Fruit fly (Drosophila melanogaster) whole organism, embryonic: ENCODE results near the gene Vha100-2.

Source experiments
- Aef1 ChIP-seq: fragments of 200-800 bp; sonication (Bioruptor generic); IDR thresholded peaks from 3 replicates; pipeline ENCODE4 v1.3.6; 2022; ENCODE audit warnings: missing biosample characterization, missing genetic modification characterization
- B-H2 ChIP-seq: fragments of 200-800 bp; sonication (Bioruptor generic); optimal IDR thresholded peaks from 2 replicates; lab custom pipeline; 2018; ENCODE audit warnings: missing biosample characterization, mild to moderate bottlenecking, missing genetic modification characterization
- CG10366 ChIP-seq: fragments of 200-800 bp; sonication (Bioruptor generic); IDR thresholded peaks from 2 replicates; pipeline ENCODE4 v1.3.6; 2022; ENCODE audit warnings: missing biosample characterization, missing genetic modification characterization
- CG11504 ChIP-seq: fragments of 200-800 bp; sonication (Bioruptor generic); optimal IDR thresholded peaks from 3 replicates; lab custom pipeline; 2019; ENCODE audit warnings: missing biosample characterization, mild to moderate bottlenecking, missing genetic modification characterization, moderate library complexity
- CG11560 ChIP-seq: fragments of 200-800 bp; sonication (Bioruptor generic); IDR thresholded peaks from 3 replicates; pipeline ENCODE4 v1.3.6; 2022; ENCODE audit warnings: missing biosample characterization, missing genetic modification characterization
- CG12071 ChIP-seq: fragments of 200-800 bp; sonication (Bioruptor generic); optimal IDR thresholded peaks from 3 replicates; lab custom pipeline; 2018; ENCODE audit warnings: missing biosample characterization, mild to moderate bottlenecking, missing genetic modification characterization
- CG12155 ChIP-seq: fragments of 200-800 bp; sonication (Bioruptor generic); optimal IDR thresholded peaks from 3 replicates; lab custom pipeline; 2016; ENCODE audit warnings: missing biosample characterization, missing genetic modification characterization
- CG1233 ChIP-seq: fragments of 200-800 bp; sonication (Bioruptor generic); optimal IDR thresholded peaks from 4 replicates; lab custom pipeline; 2018; ENCODE audit warnings: missing biosample characterization, mild to moderate bottlenecking, missing genetic modification characterization
- CG13287 ChIP-seq: fragments of 200-800 bp; sonication (Bioruptor generic); IDR thresholded peaks from 2 replicates; pipeline ENCODE4 v1.3.6; 2022; ENCODE audit warnings: missing biosample characterization, missing genetic modification characterization; ENCODE audit not compliant: partially characterized antibody
- CG17568 ChIP-seq: fragments of 200-800 bp; sonication (Bioruptor generic); optimal IDR thresholded peaks from 2 replicates; lab custom pipeline; 2018; ENCODE audit warnings: missing biosample characterization, mild to moderate bottlenecking, missing genetic modification characterization, moderate library complexity
- CG2889 ChIP-seq: fragments of 200-800 bp; sonication (Bioruptor generic); IDR thresholded peaks from 3 replicates; pipeline ENCODE4 v1.3.6; 2022; ENCODE audit warnings: missing biosample characterization, missing genetic modification characterization
- CG31441 ChIP-seq: fragments of 200-800 bp; sonication (Bioruptor generic); IDR thresholded peaks from 2 replicates; pipeline ENCODE4 v1.3.6; 2022; ENCODE audit warnings: missing biosample characterization, missing genetic modification characterization
- CG32767 ChIP-seq: fragments of 200-800 bp; sonication (Bioruptor generic); IDR thresholded peaks from 2 replicates; pipeline ENCODE4 v1.3.6; 2022; ENCODE audit warnings: missing biosample characterization, missing genetic modification characterization
- CG6813 ChIP-seq: fragments of 200-800 bp; sonication (Bioruptor generic); optimal IDR thresholded peaks from 2 replicates; lab custom pipeline; 2017; ENCODE audit warnings: missing biosample characterization, missing genetic modification characterization, mild to moderate bottlenecking, moderate library complexity, missing genetic modification reagents
- CG7357 ChIP-seq: fragments of 200-800 bp; sonication (Bioruptor generic); IDR thresholded peaks from 3 replicates; pipeline ENCODE4 v1.3.6; 2022; ENCODE audit warnings: missing biosample characterization, missing genetic modification characterization
- CG7556 ChIP-seq: fragments of 200-800 bp; sonication (Bioruptor generic); optimal IDR thresholded peaks from 2 replicates; lab custom pipeline; 2017; ENCODE audit warnings: missing biosample characterization, mild to moderate bottlenecking, missing genetic modification characterization
- Camta ChIP-seq: fragments of 200-800 bp; sonication (Bioruptor generic); optimal IDR thresholded peaks from 2 replicates; lab custom pipeline; 2016; ENCODE audit warnings: missing biosample characterization, missing genetic modification characterization
- CkIIα-i1 ChIP-seq: fragments of 200-800 bp; sonication (Bioruptor generic); IDR thresholded peaks from 2 replicates; pipeline ENCODE4 v1.3.6; 2022; ENCODE audit warnings: missing biosample characterization, missing genetic modification characterization
- Doc2 ChIP-seq: fragments of 200-800 bp; sonication (Bioruptor generic); IDR thresholded peaks from 2 replicates; pipeline ENCODE4 v1.3.6; 2022; ENCODE audit warnings: missing biosample characterization, missing genetic modification characterization
- Doc3 ChIP-seq: fragments of 200-800 bp; sonication (Bioruptor generic); IDR thresholded peaks from 3 replicates; pipeline ENCODE4 v1.3.6; 2022; ENCODE audit warnings: missing biosample characterization, missing genetic modification characterization; ENCODE audit not compliant: partially characterized antibody
- Dp ChIP-seq: fragments of 200-800 bp; sonication (Bioruptor generic); optimal IDR thresholded peaks from 2 replicates; lab custom pipeline; 2018; ENCODE audit warnings: missing biosample characterization, mild to moderate bottlenecking, missing genetic modification characterization, moderate library complexity
- Dref ChIP-seq: fragments of 200-800 bp; sonication (Bioruptor generic); IDR thresholded peaks from 2 replicates; pipeline ENCODE4 v1.3.6; 2022; ENCODE audit warnings: missing biosample characterization, missing genetic modification characterization
- Ets97D ChIP-seq: fragments of 200-800 bp; sonication (Bioruptor generic); optimal IDR thresholded peaks from 3 replicates; lab custom pipeline; 2016; ENCODE audit warnings: missing biosample characterization, missing genetic modification characterization
- Fer1 ChIP-seq: fragments of 200-800 bp; sonication (Bioruptor generic); optimal IDR thresholded peaks from 2 replicates; lab custom pipeline; 2017; ENCODE audit warnings: missing biosample characterization, mild to moderate bottlenecking, missing genetic modification characterization
- H2.0 ChIP-seq: fragments of 200-800 bp; sonication (Bioruptor generic); IDR thresholded peaks from 2 replicates; pipeline ENCODE4 v1.3.6; 2022; ENCODE audit warnings: missing biosample characterization, missing genetic modification characterization
- MBD-R2 ChIP-seq: fragments of 200-800 bp; sonication (Bioruptor generic); IDR thresholded peaks from 2 replicates; pipeline ENCODE4 v1.3.6; 2022; ENCODE audit warnings: missing biosample characterization, missing genetic modification characterization
- Myb ChIP-seq: fragments of 200-800 bp; sonication (Bioruptor generic); optimal IDR thresholded peaks from 2 replicates; lab custom pipeline; 2016; ENCODE audit warnings: missing biosample characterization, missing genetic modification characterization
- Neu2 ChIP-seq: fragments of 200-800 bp; sonication (Bioruptor generic); optimal IDR thresholded peaks from 3 replicates; lab custom pipeline; 2016; ENCODE audit warnings: missing biosample characterization, missing genetic modification characterization, borderline replicate concordance
- Nf-YC ChIP-seq: fragments of 200-800 bp; optimal IDR thresholded peaks from 3 replicates; lab custom pipeline; 2019; ENCODE audit warnings: missing biosample characterization, mild to moderate bottlenecking, missing genetic modification characterization, moderate library complexity
- Oaz ChIP-seq: fragments of 200-800 bp; sonication (Bioruptor generic); IDR thresholded peaks from 2 replicates; pipeline ENCODE4 v1.3.6; 2022; ENCODE audit warnings: missing biosample characterization, missing genetic modification characterization
- Rfx ChIP-seq: fragments of 200-800 bp; sonication (Bioruptor generic); IDR thresholded peaks from 2 replicates; pipeline ENCODE4 v1.3.6; 2022; ENCODE audit warnings: missing biosample characterization, missing genetic modification characterization
- Spps ChIP-seq: fragments of 200-800 bp; sonication (Bioruptor generic); optimal IDR thresholded peaks from 2 replicates; lab custom pipeline; 2018; ENCODE audit warnings: missing biosample characterization, mild to moderate bottlenecking, missing genetic modification characterization
- ara ChIP-seq: fragments of 200-800 bp; sonication (Bioruptor generic); IDR thresholded peaks from 2 replicates; pipeline ENCODE4 v1.3.6; 2022; ENCODE audit warnings: missing biosample characterization, missing genetic modification characterization
- ato ChIP-seq: fragments of 200-800 bp; sonication (Bioruptor generic); IDR thresholded peaks from 2 replicates; pipeline ENCODE4 v1.3.6; 2022; ENCODE audit warnings: missing biosample characterization, missing genetic modification characterization; ENCODE audit not compliant: partially characterized antibody
- br ChIP-seq: fragments of >200 bp; optimal IDR thresholded peaks from 2 replicates; lab custom pipeline; 2017
- chm ChIP-seq: fragments of 200-800 bp; sonication (Bioruptor generic); IDR thresholded peaks from 2 replicates; pipeline ENCODE4 v1.3.6; 2022; ENCODE audit warnings: missing biosample characterization, missing genetic modification characterization
- ci ChIP-seq: fragments of 200-800 bp; sonication (Bioruptor generic); IDR thresholded peaks from 3 replicates; pipeline ENCODE4 v1.3.6; 2022; ENCODE audit warnings: missing biosample characterization, missing genetic modification characterization
- corto ChIP-seq: fragments of 200-800 bp; sonication (Bioruptor generic); optimal IDR thresholded peaks from 2 replicates; lab custom pipeline; 2016; ENCODE audit warnings: missing biosample characterization, mild to moderate bottlenecking, missing genetic modification characterization, moderate library complexity
- fd3F ChIP-seq: fragments of 200-800 bp; sonication (Bioruptor generic); optimal IDR thresholded peaks from 2 replicates; lab custom pipeline; 2018; ENCODE audit warnings: missing biosample characterization, mild to moderate bottlenecking, missing genetic modification characterization, moderate library complexity
- fd96Cb ChIP-seq: fragments of 200-800 bp; sonication (Bioruptor generic); optimal IDR thresholded peaks from 2 replicates; lab custom pipeline; 2018; ENCODE audit warnings: missing biosample characterization, mild to moderate bottlenecking, missing genetic modification characterization, moderate library complexity
- ftz-f1 ChIP-seq: fragments of 200-800 bp; sonication (Bioruptor generic); optimal IDR thresholded peaks from 2 replicates; lab custom pipeline; 2016; ENCODE audit warnings: missing biosample characterization, missing genetic modification characterization
- gce ChIP-seq: fragments of 200-800 bp; sonication (Bioruptor generic); IDR thresholded peaks from 3 replicates; pipeline ENCODE4 v1.3.6; 2022; ENCODE audit warnings: missing biosample characterization, missing genetic modification characterization
- gsb ChIP-seq: fragments of 200-800 bp; sonication (Bioruptor generic); IDR thresholded peaks from 2 replicates; pipeline ENCODE4 v1.3.6; 2022; ENCODE audit warnings: missing biosample characterization, missing genetic modification characterization
- jumu ChIP-seq: fragments of 200-800 bp; sonication (Bioruptor generic); optimal IDR thresholded peaks from 3 replicates; lab custom pipeline; 2016; ENCODE audit warnings: missing biosample characterization, missing genetic modification characterization
- lov ChIP-seq, 2 experiments: fragments of 200-800 bp in 1 of 2; fragments of >200 bp in 1 of 2; sonication (Bioruptor generic) in 1 of 2; IDR thresholded peaks in 1 of 2; optimal IDR thresholded peaks in 1 of 2; 2 replicates in 1 of 2; 3 replicates in 1 of 2; pipeline versions ENCODE4 v1.3.6 to Lab custom; 2017 to 2022; ENCODE audit warnings: missing biosample characterization in 1 of 2, missing genetic modification characterization in 1 of 2
- p53 ChIP-seq: fragments of 200-800 bp; sonication (Bioruptor generic); optimal IDR thresholded peaks from 2 replicates; lab custom pipeline; 2016; ENCODE audit warnings: missing biosample characterization, missing genetic modification characterization
- pb ChIP-seq: fragments of 200-800 bp; sonication (Bioruptor generic); optimal IDR thresholded peaks from 3 replicates; lab custom pipeline; 2016; ENCODE audit warnings: missing biosample characterization, missing genetic modification characterization
- slou ChIP-seq: fragments of 200-800 bp; sonication (Bioruptor generic); optimal IDR thresholded peaks from 3 replicates; lab custom pipeline; 2016; ENCODE audit warnings: missing biosample characterization, missing genetic modification characterization
- sna ChIP-seq: fragments of 200-800 bp; sonication (Bioruptor generic); IDR thresholded peaks from 2 replicates; pipeline ENCODE4 v1.3.6; 2022; ENCODE audit warnings: missing biosample characterization, missing genetic modification characterization; ENCODE audit not compliant: partially characterized antibody
- zfh2 ChIP-seq: fragments of 200-800 bp; sonication (Bioruptor generic); optimal IDR thresholded peaks from 2 replicates; lab custom pipeline; 2016; ENCODE audit warnings: missing biosample characterization, missing genetic modification characterization

Gene Vha100-2

DNA sequence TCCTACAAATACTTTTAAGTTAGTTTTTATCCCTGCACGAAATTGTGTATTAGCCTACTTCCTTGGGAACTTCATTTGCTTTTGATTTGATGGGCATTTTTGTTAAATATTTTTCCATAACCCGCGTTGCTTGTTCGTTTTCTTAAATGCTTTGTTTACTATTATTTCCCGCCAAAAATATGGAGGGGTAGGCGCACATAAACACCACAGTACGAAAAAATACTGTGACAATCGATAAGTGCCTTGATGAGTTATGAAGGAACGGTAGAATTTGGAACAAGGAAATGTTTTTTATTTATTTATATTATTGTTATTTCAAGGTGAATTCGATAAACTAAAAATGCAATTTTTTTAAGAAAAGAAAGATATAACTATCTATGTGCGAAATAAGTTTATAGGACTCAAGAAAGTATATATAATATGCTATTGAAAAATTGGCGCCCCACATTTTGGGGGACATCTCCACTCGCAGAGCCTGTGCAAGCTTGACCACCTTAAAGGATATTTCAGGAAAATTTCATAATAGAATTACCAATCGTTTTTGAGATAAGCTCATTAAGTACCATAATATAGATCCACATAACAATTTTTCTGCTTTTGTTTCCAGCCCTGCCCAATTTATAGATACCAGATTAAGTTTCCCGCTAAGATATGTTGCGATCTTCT lies 32.9 kb downstream of the Vha100-2 start, which contains the start of the genes WRNexo and Nup43 (continued):
- TF ChIP-seq lov (optimal IDR thresholded peaks at IDR 0.05; lab: Kevin White, UChicago) (no peak), lov (GFP tag; IDR thresholded peaks at IDR 0.05; lab: Robert Waterston, UW) (no peak), CG12071 (no peak), jumu (GFP tag; lab: Kevin White, UChicago) (peak; percentile 31), Doc2 (GFP tag; lab: Robert Waterston, UW) (no peak), zfh2 (GFP tag; lab: Kevin White, UChicago) (peak; percentile 52), Aef1 (GFP tag; lab: Robert Waterston, UW) (peak; percentile 36; the same call in 2 of the 3 replicates), fd3F (GFP tag; lab: Kevin White, UChicago) (peak; percentile 24), corto (GFP tag; lab: Kevin White, UChicago) (no peak), CG17568 (GFP tag; lab: Kevin White, UChicago) (no peak), p53 (no peak), CkIIα-i1 (GFP tag; lab: Robert Waterston, UW) (no peak), CG13287 (GFP tag; lab: Robert Waterston, UW) (0 out of 2 replicates have a peak, but pooled peaks have one; percentile 10), Spps (tag; lab: Kevin White, UChicago) (no peak), fd96Cb (tag; lab: Kevin White, UChicago) (peak; percentile 40), CG32767 (no peak), ara (no peak), CG10366 (GFP tag; lab: Robert Waterston, UW) (peak; percentile 32; the same call in 1 of the 2 replicates), Neu2 (GFP tag; lab: Kevin White, UChicago) (no peak), Camta (GFP tag; lab: Kevin White, UChicago) (peak; percentile 3), gce (GFP tag; lab: Robert Waterston, UW) (no peak), Dp (peak; percentile 68), Dref (GFP tag; lab: Robert Waterston, UW) (peak; percentile 50), CG2889 (GFP tag; lab: Robert Waterston, UW) (no peak), Ets97D (GFP tag; lab: Kevin White, UChicago) (no peak), CG12155 (GFP tag; lab: Kevin White, UChicago) (peak; percentile 40), CG6813 (GFP tag; lab: Kevin White, UChicago) (no peak), CG7357 (0 out of 3 replicates have a peak, but pooled peaks have one; percentile 23), ci (GFP tag; lab: Robert Waterston, UW) (no peak; the same call in 2 of the 3 replicates), Nf-YC (tag; lab: Kevin White, UChicago) (peak; percentile 33), Fer1 (GFP tag; lab: Kevin White, UChicago) (no peak), slou (GFP tag; lab: Kevin White, UChicago) (no peak), gsb (GFP tag; lab: Robert Waterston, UW) (no peak), Doc3 (GFP tag; lab: Robert Waterston, UW) (no peak), MBD-R2 (GFP tag; lab: Robert Waterston, UW) (no peak), Rfx (GFP tag; lab: Robert Waterston, UW) (peak; percentile 59; the same call in 1 of the 2 replicates), B-H2 (GFP tag; lab: Kevin White, UChicago) (no peak), Myb (GFP tag; lab: Kevin White, UChicago) (no peak), H2.0 (GFP tag; lab: Robert Waterston, UW) (peak; percentile 37), CG1233 (GFP tag; lab: Kevin White, UChicago) (no peak), CG31441 (GFP tag; lab: Robert Waterston, UW) (peak; percentile 43; the same call in 1 of the 2 replicates), pb (GFP tag; lab: Kevin White, UChicago) (no peak), CG11560 (tag; lab: Robert Waterston, UW) (no peak), ftz-f1 (GFP tag; lab: Kevin White, UChicago) (no peak), ato (GFP tag; lab: Robert Waterston, UW) (no peak), CG7556 (GFP tag; lab: Kevin White, UChicago) (no peak), Oaz (no peak), sna (GFP tag; lab: Robert Waterston, UW) (no peak), br (no peak), CG11504 (tag; lab: Kevin White, UChicago) (peak; percentile 61), chm (GFP tag; lab: Robert Waterston, UW) (no peak)
